Worm (Caenorhabditis elegans) whole organism, L4/young adult: ENCODE measurements around the gene tbc-20.

Experiments
- dao-5 ChIP-seq: sonication (generic microtip); optimal IDR thresholded peaks from 2 replicates; lab custom pipeline; 2016; ENCODE audit warnings: missing genotype, missing genetic modification characterization, moderate library complexity, missing compliant biosample characterization
- him-1 ChIP-seq: sonication (generic microtip); optimal IDR thresholded peaks from 2 replicates; lab custom pipeline; 2016; ENCODE audit warnings: missing genotype, missing genetic modification reagents, missing genetic modification characterization, missing compliant biosample characterization

- TF ChIP-seq him-1 (tag; lab: Kevin White, UChicago) (no peak), dao-5 (tag; lab: Kevin White, UChicago) (no peak)
Measured at ce11 chrII:14772113-14772512, 26.2 kb upstream of the tbc-20 start.
